Worm (Caenorhabditis elegans) whole organism, early embryonic: ENCODE data around the gene F16B4.5.
A peak's percentile ranks its signal among the peaks of the same experiment; 100 is the strongest.

Experiments
- B0310.2 ChIP-seq: sonication (generic microtip); optimal IDR thresholded peaks from 2 replicates; lab custom pipeline; 2016; ENCODE audit warnings: mild to moderate bottlenecking, missing genetic modification characterization, missing compliant biosample characterization
- F13C5.2 ChIP-seq: sonication (generic microtip); optimal IDR thresholded peaks from 2 replicates; lab custom pipeline; 2017; ENCODE audit warnings: mild to moderate bottlenecking, missing genetic modification characterization, inconsistent platforms, missing compliant biosample characterization
- aly-1 ChIP-seq: sonication (generic microtip); optimal IDR thresholded peaks from 2 replicates; lab custom pipeline; 2016; ENCODE audit warnings: missing genetic modification characterization, missing compliant biosample characterization
- ama-1 ChIP-seq: fragments of 150-350 bp; optimal IDR thresholded peaks from 2 replicates; lab custom pipeline; 2014
- ceh-13 ChIP-seq: fragments of 200-800 bp; sonication (Bioruptor generic); optimal IDR thresholded peaks from 2 replicates; lab custom pipeline; 2018; ENCODE audit warnings: mild to moderate bottlenecking, missing genetic modification characterization, missing compliant biosample characterization
- ceh-36 ChIP-seq: sonication (generic microtip); optimal IDR thresholded peaks from 2 replicates; lab custom pipeline; 2016; ENCODE audit warnings: missing genetic modification characterization, inconsistent platforms, missing compliant biosample characterization
- ets-7 ChIP-seq: sonication (generic microtip); optimal IDR thresholded peaks from 2 replicates; lab custom pipeline; 2016; ENCODE audit warnings: missing genotype, missing genetic modification characterization, missing compliant biosample characterization
- flt-1 ChIP-seq: fragments of 200-800 bp; sonication (Bioruptor generic); IDR thresholded peaks from 2 replicates; pipeline ENCODE4 v1.3.6; 2022; ENCODE audit warnings: missing genetic modification characterization, missing compliant biosample characterization
- hmbx-1 ChIP-seq: sonication (generic microtip); optimal IDR thresholded peaks from 2 replicates; lab custom pipeline; 2016; ENCODE audit warnings: mild to moderate bottlenecking, missing genetic modification characterization, missing compliant biosample characterization
- hmg-4 ChIP-seq: fragments of 200-800 bp; sonication (Bioruptor generic); optimal IDR thresholded peaks from 2 replicates; lab custom pipeline; 2018; ENCODE audit warnings: mild to moderate bottlenecking, missing genetic modification characterization, missing compliant biosample characterization
- hnd-1 ChIP-seq: sonication (generic microtip); optimal IDR thresholded peaks from 2 replicates; lab custom pipeline; 2016; ENCODE audit warnings: missing genetic modification characterization, missing compliant biosample characterization
- pes-1 ChIP-seq: fragments of 200-800 bp; sonication (Bioruptor generic); IDR thresholded peaks from 2 replicates; pipeline ENCODE4 v1.3.6; 2022; ENCODE audit warnings: missing genetic modification reagents, missing genetic modification characterization, missing compliant biosample characterization
- scrt-1 ChIP-seq: fragments of 200-800 bp; sonication (Bioruptor generic); IDR thresholded peaks from 2 replicates; pipeline ENCODE4 v1.3.6; 2022; ENCODE audit warnings: missing genetic modification characterization, missing compliant biosample characterization
- sea-1 ChIP-seq: fragments of 200-800 bp; sonication (Bioruptor generic); conservative IDR thresholded peaks from 2 replicates; pipeline ENCODE4 v1.3.6; 2022; ENCODE audit warnings: missing genetic modification characterization, missing compliant biosample characterization
- tbx-11 ChIP-seq: fragments of 200-800 bp; sonication (Bioruptor generic); IDR thresholded peaks from 2 replicates; pipeline ENCODE4 v1.3.6; 2022; ENCODE audit warnings: missing genetic modification characterization, missing compliant biosample characterization
- tbx-37 ChIP-seq: fragments of 200-800 bp; sonication (Bioruptor generic); conservative IDR thresholded peaks from 2 replicates; pipeline ENCODE4 v1.3.6; 2022; ENCODE audit warnings: missing genetic modification reagents, missing genetic modification characterization, missing compliant biosample characterization
- tra-4 ChIP-seq: sonication (generic microtip); optimal IDR thresholded peaks from 2 replicates; lab custom pipeline; 2017; ENCODE audit warnings: missing genetic modification characterization, missing compliant biosample characterization

F16B4.5 gene

ce11 chrV:1572585-1572984, 15.6 kb upstream of the F16B4.5 start:
- TF ChIP-seq hmg-4 (GFP tag; lab: Kevin White, UChicago) (peak; percentile 42), tra-4 (tag; lab: Kevin White, UChicago) (no peak)

- no peak for TF ChIP-seq hmbx-1 (tag; lab: Kevin White, UChicago)
- no peak for TF ChIP-seq hmg-4 (GFP tag; lab: Kevin White, UChicago)
- TF ChIP-seq ets-7 (tag; lab: Kevin White, UChicago) = no peak
Measured at ce11 chrV:1574599-1574998, 13.6 kb upstream of the F16B4.5 start.

ce11 chrV:1575493-1576084, 12.6 kb upstream of the F16B4.5 start:
- TF ChIP-seq tra-4 (tag; lab: Kevin White, UChicago) (no peak), ceh-36 (tag; lab: Kevin White, UChicago) (peak; percentile 22), B0310.2 (tag; lab: Kevin White, UChicago) (no peak), hmbx-1 (tag; lab: Kevin White, UChicago) (no peak)

ce11 chrV:1577092-1577709, 11.0 kb upstream of the F16B4.5 start:
- TF ChIP-seq flt-1 (0 out of 2 replicates have a peak, but pooled peaks have one; percentile 21), pes-1 (GFP tag; lab: Robert Waterston, UW) (peak; percentile 11; the same call in 1 of the 2 replicates), hmg-4 (GFP tag; lab: Kevin White, UChicago) (peak; percentile 30), F13C5.2 (tag; lab: Kevin White, UChicago) (no peak)

ce11 chrV:1578572-1579230, 9.5 kb upstream of the F16B4.5 start:
- TF ChIP-seq scrt-1 (GFP tag; lab: Robert Waterston, UW) (0 out of 2 replicates have a peak, but pooled peaks have one; percentile 56), hmg-4 (GFP tag; lab: Kevin White, UChicago) (peak; percentile 58), ets-7 (tag; lab: Kevin White, UChicago) (no peak)

- TF ChIP-seq F13C5.2 (tag; lab: Kevin White, UChicago) (no peak), hnd-1 (tag; lab: Kevin White, UChicago) (no peak), ama-1 (lab: Kevin White, UChicago) (no peak), ceh-36 (tag; lab: Kevin White, UChicago) (no peak), aly-1 (tag; lab: Kevin White, UChicago) (no peak), pes-1 (GFP tag; lab: Robert Waterston, UW) (no peak), hmg-4 (GFP tag; lab: Kevin White, UChicago) (no peak), hmbx-1 (tag; lab: Kevin White, UChicago) (no peak), flt-1 (no peak), ceh-13 (GFP tag; lab: Kevin White, UChicago) (no peak), tbx-37 (no peak)
Measured at ce11 chrV:1579790-1580189, 8.4 kb upstream of the F16B4.5 start.

ce11 chrV:1583242-1583641, 5.0 kb upstream of the F16B4.5 start:
- TF ChIP-seq scrt-1 (GFP tag; lab: Robert Waterston, UW) (no peak), flt-1 (no peak), ceh-13 (GFP tag; lab: Kevin White, UChicago) (no peak)

- no peak for TF ChIP-seq pes-1 (GFP tag; lab: Robert Waterston, UW)
- no peak for TF ChIP-seq ama-1 (lab: Kevin White, UChicago)
- no peak for TF ChIP-seq ets-7 (tag; lab: Kevin White, UChicago)
- no peak for TF ChIP-seq hnd-1 (tag; lab: Kevin White, UChicago)
- no peak for TF ChIP-seq flt-1
- TF ChIP-seq tbx-37 = no peak
- no peak for TF ChIP-seq sea-1 (GFP tag; lab: Robert Waterston, UW)
- TF ChIP-seq scrt-1 (GFP tag; lab: Robert Waterston, UW) = no peak
- TF ChIP-seq aly-1 (tag; lab: Kevin White, UChicago) = no peak
- peak; percentile 27 for TF ChIP-seq ceh-36 (tag; lab: Kevin White, UChicago)
- TF ChIP-seq hmg-4 (GFP tag; lab: Kevin White, UChicago) = peak; percentile 25
- no peak for TF ChIP-seq tbx-11 (GFP tag; lab: Robert Waterston, UW)
- no peak for TF ChIP-seq ceh-13 (GFP tag; lab: Kevin White, UChicago)
- TF ChIP-seq hmbx-1 (tag; lab: Kevin White, UChicago) = no peak
- no peak for TF ChIP-seq B0310.2 (tag; lab: Kevin White, UChicago)
- TF ChIP-seq F13C5.2 (tag; lab: Kevin White, UChicago) = no peak
- TF ChIP-seq tra-4 (tag; lab: Kevin White, UChicago) = peak; percentile 31
Measured at ce11 chrV:1585411-1585810, 2.8 kb upstream of the F16B4.5 start, which contains the start of gene F16B4.7. Gene F16B4.7, plus strand, starts transcription at chrV:1585711.
